Worm (Caenorhabditis elegans) whole organism, mixed stage, embryonic: ENCODE results near the gene F44E7.9.
"Not testable (repeated sequence)": the region's sequence is repeated elsewhere in the genome, so short reads cannot be mapped to it uniquely, and the experiment has no call there.

Source experiments
- elt-1 ChIP-seq: sonication (generic microtip); optimal IDR thresholded peaks from 2 replicates; lab custom pipeline; 2017; ENCODE audit warnings: missing genetic modification characterization, mild to moderate bottlenecking, missing compliant biosample characterization, antibody characterized with exemption, moderate library complexity, borderline replicate concordance; ENCODE audit not compliant: insufficient read depth
- lin-13 ChIP-seq: fragments of 150-350 bp; optimal IDR thresholded peaks from 2 replicates; lab custom pipeline; 2014; ENCODE audit warnings: missing biosample characterization, missing genetic modification characterization
- nhr-237 ChIP-seq: fragments of 150-350 bp; optimal IDR thresholded peaks from 2 replicates; lab custom pipeline; 2014; ENCODE audit warnings: missing biosample characterization, missing genetic modification characterization
- sptf-1 ChIP-seq: sonication (generic microtip); optimal IDR thresholded peaks from 2 replicates; lab custom pipeline; 2017; ENCODE audit warnings: mild to moderate bottlenecking, missing genetic modification characterization, moderate library complexity, missing compliant biosample characterization

ce11 chrV:5776941-5777340 is 14.1 kb upstream of the F44E7.9 start, which contains the start of gene F44E7.4:
- TF ChIP-seq lin-13 (tag; lab: Kevin White, UChicago), result peak; percentile 18
- TF ChIP-seq sptf-1 (tag; lab: Kevin White, UChicago); nhr-237 (tag; lab: Kevin White, UChicago); elt-1: not testable (repeated sequence)
